Fruit fly (Drosophila melanogaster) whole organism, wandering third instar larva: ENCODE results near the gene CG12010.

ENCODE experiments used
- Dfd ChIP-seq: fragments of >200 bp; optimal IDR thresholded peaks from 2 replicates; lab custom pipeline; 2017; ENCODE audit warnings: missing biosample characterization, missing genetic modification characterization
- HLH106 ChIP-seq: fragments of 200-800 bp; optimal IDR thresholded peaks from 3 replicates; lab custom pipeline; 2019; ENCODE audit warnings: missing biosample characterization, mild to moderate bottlenecking, missing genetic modification characterization, moderate library complexity
- Myc ChIP-seq: fragments of >200 bp; optimal IDR thresholded peaks from 2 replicates; lab custom pipeline; 2017
- Rel ChIP-seq, 2 experiments: fragments of 200-800 bp; sonication (Bioruptor generic) in 1 of 2; optimal IDR thresholded peaks; 2 replicates in 1 of 2; 3 replicates in 1 of 2; lab custom pipeline; 2016 to 2019; ENCODE audit warnings: mild to moderate bottlenecking in 2 of 2, missing biosample characterization in 2 of 2, missing genetic modification characterization in 2 of 2, moderate library complexity in 1 of 2
- Sp1 ChIP-seq: fragments of 200-800 bp; sonication (Bioruptor generic); optimal IDR thresholded peaks from 3 replicates; lab custom pipeline; 2019; ENCODE audit warnings: missing biosample characterization, mild to moderate bottlenecking, missing genetic modification characterization, moderate library complexity
- dmrt93B ChIP-seq: fragments of 200-800 bp; sonication (Bioruptor generic); optimal IDR thresholded peaks from 2 replicates; lab custom pipeline; 2018; ENCODE audit warnings: missing biosample characterization, mild to moderate bottlenecking, missing genetic modification characterization
- fru ChIP-seq: fragments of 200-800 bp; sonication (Bioruptor generic); optimal IDR thresholded peaks from 3 replicates; lab custom pipeline; 2016; ENCODE audit warnings: missing biosample characterization, mild to moderate bottlenecking, missing genetic modification characterization
- h ChIP-seq: fragments of 200-800 bp; sonication (Bioruptor generic); optimal IDR thresholded peaks from 3 replicates; lab custom pipeline; 2016; ENCODE audit warnings: missing biosample characterization, mild to moderate bottlenecking, missing genetic modification characterization
- lola ChIP-seq: fragments of >200 bp; optimal IDR thresholded peaks from 2 replicates; lab custom pipeline; 2017; ENCODE audit warnings: missing biosample characterization, missing genetic modification characterization
- psq ChIP-seq: fragments of 200-800 bp; sonication (Bioruptor generic); optimal IDR thresholded peaks from 3 replicates; lab custom pipeline; 2017; ENCODE audit warnings: missing biosample characterization, mild to moderate bottlenecking, missing genetic modification characterization, moderate library complexity
- woc ChIP-seq: sonication (Bioruptor generic); optimal IDR thresholded peaks from 2 replicates; lab custom pipeline; 2016; ENCODE audit warnings: missing biosample characterization, mild to moderate bottlenecking, missing genetic modification characterization

- TF ChIP-seq h (GFP tag; lab: Kevin White, UChicago) (peak; percentile 27), dmrt93B (GFP tag; lab: Kevin White, UChicago) (no peak), Dfd (no peak), Myc (lab: Kevin White, UChicago) (no peak), psq (GFP tag; lab: Kevin White, UChicago) (peak; percentile 37), woc (GFP tag; lab: Kevin White, UChicago) (no peak), fru (GFP tag; lab: Kevin White, UChicago) (peak; percentile 14), HLH106 (peak; percentile 25), Rel (GFP tag; optimal IDR thresholded peaks at IDR 0.05; lab: Kevin White, UChicago) (no peak), Rel (tag; optimal IDR thresholded peaks at IDR 0.05; lab: Kevin White, UChicago) (no peak), Sp1 (GFP tag; lab: Kevin White, UChicago) (peak; percentile 32), lola (GFP tag; lab: Kevin White, UChicago) (no peak)
Measured at dm6 chr3L:3380225-3381043, 6.4 kb downstream of the CG12010 start.
